Worm (Caenorhabditis elegans) whole organism, L4 larva: ENCODE measurements around the gene T24D5.3.

ENCODE experiments used
- ZK546.5 ChIP-seq, 2 experiments: sonication (generic microtip); optimal IDR thresholded peaks; 2 replicates each; lab custom pipeline; 2017; ENCODE audit warnings: missing biosample characterization in 2 of 2, missing genetic modification characterization in 2 of 2
- aly-2 ChIP-seq: sonication (generic microtip); optimal IDR thresholded peaks from 2 replicates; lab custom pipeline; 2018; ENCODE audit warnings: missing biosample characterization, missing genetic modification characterization
- ama-1 ChIP-seq: fragments of 150-350 bp; optimal IDR thresholded peaks from 2 replicates; lab custom pipeline; 2014; ENCODE audit warnings: inconsistent platforms, mixed read lengths
- ceh-28 ChIP-seq: fragments of 150-350 bp; optimal IDR thresholded peaks from 2 replicates; lab custom pipeline; 2014; ENCODE audit warnings: missing biosample characterization, missing genetic modification reagents, missing genetic modification characterization
- duxl-1 ChIP-seq: sonication (generic microtip); optimal IDR thresholded peaks from 2 replicates; lab custom pipeline; 2016; ENCODE audit warnings: mild to moderate bottlenecking, missing genetic modification characterization, moderate library complexity, missing compliant biosample characterization; ENCODE audit not compliant: poor library complexity
- lin-13 ChIP-seq: fragments of 150-350 bp; optimal IDR thresholded peaks from 2 replicates; lab custom pipeline; 2014; ENCODE audit warnings: missing biosample characterization, missing genetic modification reagents, missing genetic modification characterization
- lir-3 ChIP-seq: sonication (generic microtip); optimal IDR thresholded peaks from 2 replicates; lab custom pipeline; 2016; ENCODE audit warnings: mild to moderate bottlenecking, missing genetic modification characterization, missing compliant biosample characterization
- nhr-28 ChIP-seq: fragments of 150-350 bp; optimal IDR thresholded peaks from 2 replicates; lab custom pipeline; 2014; ENCODE audit warnings: missing biosample characterization, missing genetic modification characterization
- snpc-4 ChIP-seq: fragments of 150-350 bp; optimal IDR thresholded peaks from 2 replicates; lab custom pipeline; 2014; ENCODE audit warnings: missing biosample characterization, missing genetic modification characterization
- unc-39 ChIP-seq: sonication (generic microtip); optimal IDR thresholded peaks from 2 replicates; lab custom pipeline; 2017; ENCODE audit warnings: missing biosample characterization, missing genetic modification characterization
- unc-62 ChIP-seq, 3 experiments: fragments of 150-350 bp in 1 of 3; sonication (generic microtip); optimal IDR thresholded peaks in 2 of 3; peaks in 1 of 3; 1 replicate in 1 of 3; 2 replicates in 2 of 3; lab custom pipeline; 2014 to 2017; ENCODE audit warnings: missing biosample characterization in 3 of 3, missing genetic modification characterization in 3 of 3, missing genetic modification reagents in 3 of 3, missing genotype in 1 of 3

DNA sequence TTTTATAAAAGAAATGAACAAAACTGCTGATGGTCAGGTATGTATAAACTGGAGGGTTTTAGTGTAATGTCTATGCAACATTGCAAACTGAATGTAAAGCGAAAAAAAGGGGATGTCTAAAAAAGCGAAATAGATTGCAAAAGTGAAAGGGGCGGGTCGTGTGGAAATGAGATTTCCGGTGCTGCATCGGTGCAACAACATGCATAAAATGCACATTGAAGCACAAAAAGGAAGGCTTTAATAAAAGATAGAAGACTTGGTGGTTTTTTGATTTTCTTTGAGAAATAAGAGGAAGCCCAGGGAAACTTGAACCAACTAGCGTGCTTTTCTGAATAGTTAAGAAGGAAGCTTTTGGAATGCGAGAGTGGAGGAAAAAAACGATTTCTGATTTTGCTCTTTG is 52.8 kb downstream of the T24D5.3 start:
- TF ChIP-seq ama-1 (lab: Kevin White, UChicago) (no peak), snpc-4 (no peak), unc-39 (tag; lab: Kevin White, UChicago) (no peak), unc-62 (GFP tag; optimal IDR thresholded peaks at IDR 0.05 in 1 of 2; lab: Kevin White, UChicago) (no peak), unc-62 (tag; optimal IDR thresholded peaks at IDR 0.05; lab: Kevin White, UChicago) (no peak), aly-2 (no peak), ceh-28 (tag; lab: Kevin White, UChicago) (no peak), lin-13 (GFP tag; lab: Kevin White, UChicago) (no peak), nhr-28 (tag; lab: Kevin White, UChicago) (no peak), ZK546.5 (tag; optimal IDR thresholded peaks at IDR 0.05; lab: Kevin White, UChicago) (no peak), duxl-1 (tag; lab: Kevin White, UChicago) (no peak), lir-3 (tag; lab: Kevin White, UChicago) (no peak)
